Worm (Caenorhabditis elegans): Measurements from ENCODE around the gene srh-171.

DNA sequence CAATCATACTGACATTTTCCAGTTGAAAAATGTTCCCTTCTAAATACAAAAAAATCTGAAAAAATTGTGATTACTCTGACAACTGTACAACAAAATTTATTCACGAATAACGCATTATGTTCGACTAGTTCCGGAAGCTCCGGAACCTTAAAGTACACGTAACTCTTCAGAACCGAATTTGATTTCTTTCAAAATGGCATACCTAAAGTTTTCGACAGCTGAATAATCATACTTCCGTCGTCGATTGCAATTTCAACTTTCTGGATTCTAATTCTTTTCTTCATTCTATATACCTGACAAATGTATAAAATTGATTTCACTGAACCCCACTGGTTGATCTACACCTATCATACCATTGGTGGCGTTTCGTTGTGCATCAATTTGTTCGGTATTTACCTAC lies 22.2 kb downstream of the srh-171 start, which contains the start of gene sri-67:
- TF ChIP-seq ztf-16 (tag; optimal IDR thresholded peaks at IDR 0.05), result no peak
- no peak for TF ChIP-seq lin-11 (tag; optimal IDR thresholded peaks at IDR 0.05)
- no peak for TF ChIP-seq pqm-1 (tag; optimal IDR thresholded peaks at IDR 0.05)
- TF ChIP-seq ceh-22 (tag; optimal IDR thresholded peaks at IDR 0.05), result no peak
- no peak for TF ChIP-seq ceh-19 (GFP tag; optimal IDR thresholded peaks at IDR 0.05)
